Worm (Caenorhabditis elegans) whole organism, late embryonic: ENCODE measurements around the gene egl-9.

Source experiments
- C38D4.7 ChIP-seq: fragments of 200-800 bp; sonication (Bioruptor generic); optimal IDR thresholded peaks from 2 replicates; lab custom pipeline; 2018; ENCODE audit warnings: mild to moderate bottlenecking, missing genetic modification characterization, moderate library complexity, missing compliant biosample characterization
- F13H6.1 ChIP-seq: sonication (generic microtip); optimal IDR thresholded peaks from 2 replicates; lab custom pipeline; 2016; ENCODE audit warnings: missing genetic modification characterization, missing compliant biosample characterization
- T23F11.4 ChIP-seq: fragments of 200-800 bp; sonication (Bioruptor generic); optimal IDR thresholded peaks from 2 replicates; lab custom pipeline; 2018; ENCODE audit warnings: mild to moderate bottlenecking, missing genetic modification characterization, missing compliant biosample characterization
- Y22D7AL.16 ChIP-seq: sonication (generic microtip); optimal IDR thresholded peaks from 2 replicates; lab custom pipeline; 2016; ENCODE audit warnings: missing genetic modification characterization, missing compliant biosample characterization
- ceh-14 ChIP-seq: sonication (generic microtip); optimal IDR thresholded peaks from 2 replicates; lab custom pipeline; 2016; ENCODE audit warnings: missing genotype, missing genetic modification characterization, missing compliant biosample characterization
- ceh-18 ChIP-seq: sonication (generic microtip); optimal IDR thresholded peaks from 2 replicates; lab custom pipeline; 2016; ENCODE audit warnings: missing genetic modification characterization, missing compliant biosample characterization
- ceh-19 ChIP-seq: fragments of 200-800 bp; sonication (Bioruptor generic); optimal IDR thresholded peaks from 2 replicates; lab custom pipeline; 2018; ENCODE audit warnings: mild to moderate bottlenecking, missing genetic modification characterization, missing compliant biosample characterization
- ceh-22 ChIP-seq: sonication (generic microtip); optimal IDR thresholded peaks from 2 replicates; lab custom pipeline; 2017; ENCODE audit warnings: missing biosample characterization, missing genetic modification characterization
- ceh-31 ChIP-seq: sonication (generic microtip); optimal IDR thresholded peaks from 2 replicates; lab custom pipeline; 2016; ENCODE audit warnings: missing genetic modification characterization, missing compliant biosample characterization
- ceh-34 ChIP-seq: sonication (generic microtip); optimal IDR thresholded peaks from 2 replicates; lab custom pipeline; 2016; ENCODE audit warnings: mild to moderate bottlenecking, missing genetic modification characterization, missing compliant biosample characterization
- ceh-45 ChIP-seq: fragments of 200-800 bp; sonication (Bioruptor generic); IDR thresholded peaks from 2 replicates; pipeline ENCODE4 v1.3.6; 2022; ENCODE audit warnings: missing genetic modification reagents, missing genetic modification characterization, missing compliant biosample characterization
- ceh-48 ChIP-seq: sonication (generic microtip); optimal IDR thresholded peaks from 2 replicates; lab custom pipeline; 2016; ENCODE audit warnings: missing genetic modification characterization, inconsistent platforms, missing compliant biosample characterization
- ceh-9 ChIP-seq: sonication (generic microtip); optimal IDR thresholded peaks from 2 replicates; lab custom pipeline; 2016; ENCODE audit warnings: mild to moderate bottlenecking, missing genetic modification characterization, inconsistent platforms, missing compliant biosample characterization
- dve-1 ChIP-seq: sonication (generic microtip); optimal IDR thresholded peaks from 2 replicates; lab custom pipeline; 2017; ENCODE audit warnings: antibody characterized with exemption, mild to moderate bottlenecking, missing genetic modification characterization, missing compliant biosample characterization
- ets-4 ChIP-seq: sonication (generic microtip); optimal IDR thresholded peaks from 2 replicates; lab custom pipeline; 2016; ENCODE audit warnings: missing genetic modification characterization, missing compliant biosample characterization
- eyg-1 ChIP-seq: sonication (generic microtip); optimal IDR thresholded peaks from 2 replicates; lab custom pipeline; 2016; ENCODE audit warnings: missing genotype, missing genetic modification characterization, missing compliant biosample characterization
- fax-1 ChIP-seq: sonication (generic microtip); optimal IDR thresholded peaks from 2 replicates; lab custom pipeline; 2016; ENCODE audit warnings: missing genotype, missing genetic modification characterization, missing compliant biosample characterization
- fkh-10 ChIP-seq: fragments of 150-350 bp; optimal IDR thresholded peaks from 2 replicates; lab custom pipeline; 2014; ENCODE audit warnings: missing biosample characterization, missing genetic modification reagents, missing genetic modification characterization
- hlh-13 ChIP-seq: fragments of 200-800 bp; sonication (Bioruptor generic); optimal IDR thresholded peaks from 2 replicates; lab custom pipeline; 2018; ENCODE audit warnings: mild to moderate bottlenecking, missing genetic modification characterization, missing compliant biosample characterization
- hlh-30 ChIP-seq: sonication (generic microtip); optimal IDR thresholded peaks from 2 replicates; lab custom pipeline; 2017; ENCODE audit warnings: antibody characterized with exemption, missing genetic modification characterization, missing compliant biosample characterization; ENCODE audit not compliant: insufficient read depth
- hlh-6 ChIP-seq: sonication (generic microtip); optimal IDR thresholded peaks from 2 replicates; lab custom pipeline; 2016; ENCODE audit warnings: missing genotype, missing genetic modification characterization, missing compliant biosample characterization
- lin-11 ChIP-seq: fragments of 200-800 bp; sonication (Bioruptor generic); optimal IDR thresholded peaks from 2 replicates; lab custom pipeline; 2018; ENCODE audit warnings: mild to moderate bottlenecking, missing genetic modification characterization, missing compliant biosample characterization
- nfya-1 ChIP-seq: sonication (generic microtip); optimal IDR thresholded peaks from 2 replicates; lab custom pipeline; 2017; ENCODE audit warnings: missing genetic modification characterization, mild to moderate bottlenecking, missing compliant biosample characterization, antibody characterized with exemption, moderate library complexity
- pax-1 ChIP-seq: fragments of 150-350 bp; optimal IDR thresholded peaks from 2 replicates; lab custom pipeline; 2014; ENCODE audit warnings: missing biosample characterization, missing genetic modification characterization
- pha-4 ChIP-seq: fragments of 150-350 bp; optimal IDR thresholded peaks from 2 replicates; lab custom pipeline; 2018; ENCODE audit warnings: missing biosample characterization, missing genetic modification reagents, missing genetic modification characterization
- pros-1 ChIP-seq: fragments of 150-350 bp; optimal IDR thresholded peaks from 2 replicates; lab custom pipeline; 2014; ENCODE audit warnings: missing biosample characterization, missing genetic modification reagents, missing genetic modification characterization
- ref-2 ChIP-seq: sonication (generic microtip); optimal IDR thresholded peaks from 2 replicates; lab custom pipeline; 2016; ENCODE audit warnings: missing genetic modification characterization, missing compliant biosample characterization
- rnt-1 ChIP-seq: sonication (generic microtip); optimal IDR thresholded peaks from 2 replicates; lab custom pipeline; 2016; ENCODE audit warnings: missing genetic modification characterization, missing compliant biosample characterization
- sox-2 ChIP-seq: fragments of 200-800 bp; sonication (Bioruptor generic); IDR thresholded peaks from 2 replicates; pipeline ENCODE4 v1.3.6; 2022; ENCODE audit warnings: missing genetic modification reagents, missing genetic modification characterization, missing compliant biosample characterization
- unc-3 ChIP-seq, 2 experiments: fragments of 200-800 bp in 1 of 2; sonication (Bioruptor generic) in 1 of 2; sonication (generic microtip) in 1 of 2; conservative IDR thresholded peaks in 1 of 2; optimal IDR thresholded peaks in 1 of 2; 2 replicates each; pipeline versions ENCODE4 v1.3.6 to Lab custom; 2016 to 2022; ENCODE audit warnings: missing compliant biosample characterization in 2 of 2, missing genetic modification characterization in 2 of 2, missing genetic modification reagents in 1 of 2
- unc-55 ChIP-seq: sonication (generic microtip); optimal IDR thresholded peaks from 2 replicates; lab custom pipeline; 2017; ENCODE audit warnings: missing biosample characterization, missing genetic modification reagents, missing genetic modification characterization
- zip-5 ChIP-seq: sonication (generic microtip); optimal IDR thresholded peaks from 2 replicates; lab custom pipeline; 2016; ENCODE audit warnings: missing genetic modification characterization, missing compliant biosample characterization

Gene egl-9

DNA sequence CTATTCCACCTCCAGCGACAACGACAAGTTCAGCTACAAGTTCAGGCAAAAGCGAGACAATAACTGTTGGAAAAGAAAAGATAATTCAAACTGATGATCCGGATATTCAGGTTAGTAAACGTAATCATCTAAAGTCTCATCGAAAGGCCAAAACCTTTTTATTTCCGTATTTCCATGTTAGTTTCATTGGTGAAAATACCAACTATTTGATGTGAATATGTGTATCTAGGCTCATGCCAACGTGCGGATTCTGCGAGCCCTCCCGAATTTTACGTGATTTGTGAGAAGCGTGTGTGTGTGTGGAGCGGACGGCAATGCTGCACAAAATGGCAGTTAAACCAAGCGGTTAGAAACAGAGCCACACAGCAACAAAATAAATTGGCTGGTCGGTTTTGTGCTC, 2.7 kb downstream of the egl-9 start:
- no peak for TF ChIP-seq fax-1 (tag; lab: Kevin White, UChicago)
- TF ChIP-seq rnt-1 (tag; lab: Kevin White, UChicago) = no peak
- no peak for TF ChIP-seq C38D4.7 (GFP tag; lab: Kevin White, UChicago)
- TF ChIP-seq Y22D7AL.16 (tag; lab: Kevin White, UChicago) = no peak
- no peak for TF ChIP-seq pax-1 (tag; lab: Kevin White, UChicago)
- no peak for TF ChIP-seq hlh-13 (GFP tag; lab: Kevin White, UChicago)
- TF ChIP-seq unc-3 (GFP tag; conservative IDR thresholded peaks at IDR 0.05; lab: Robert Waterston, UW) = no peak
- TF ChIP-seq unc-3 (tag; optimal IDR thresholded peaks at IDR 0.05; lab: Kevin White, UChicago) = no peak
- TF ChIP-seq T23F11.4 (GFP tag; lab: Kevin White, UChicago) = no peak
- TF ChIP-seq ceh-22 (tag; lab: Kevin White, UChicago) = no peak
- no peak for TF ChIP-seq ceh-45
- TF ChIP-seq F13H6.1 (tag; lab: Kevin White, UChicago) = no peak

ce11 chrV:10472901-10473774, 4.8 kb downstream of the egl-9 start:
- no peak for TF ChIP-seq ceh-18 (tag; lab: Kevin White, UChicago)
- TF ChIP-seq sox-2 (GFP tag; lab: Robert Waterston, UW) = no peak
- no peak for TF ChIP-seq ref-2 (tag; lab: Kevin White, UChicago)
- no peak for TF ChIP-seq Y22D7AL.16 (tag; lab: Kevin White, UChicago)
- no peak for TF ChIP-seq ceh-19
- TF ChIP-seq pha-4 (tag; lab: Kevin White, UChicago) = no peak
- TF ChIP-seq ceh-34 (tag; lab: Kevin White, UChicago) = no peak
- TF ChIP-seq, all 69 proteins: peak for 0

DNA sequence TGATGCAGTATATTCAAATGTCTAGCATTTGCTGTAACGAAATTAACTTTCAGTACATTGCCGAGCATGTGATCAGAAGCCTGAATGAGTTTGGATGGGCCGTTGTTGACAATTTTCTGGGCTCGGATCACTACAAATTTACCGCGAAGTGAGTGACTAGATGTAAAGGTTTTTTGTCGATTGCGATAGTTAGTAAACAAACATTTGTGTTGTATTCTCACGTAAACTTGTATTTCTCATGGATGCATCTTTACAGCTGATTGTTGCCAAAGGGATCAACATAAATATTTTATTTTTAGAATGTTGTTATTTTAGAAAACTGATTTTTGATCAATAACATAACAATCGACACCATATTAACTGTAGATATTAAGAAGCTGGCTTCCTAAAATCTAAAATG, 5.7 kb downstream of the egl-9 start:
- no peak for TF ChIP-seq ceh-9 (tag; lab: Kevin White, UChicago)
- no peak for TF ChIP-seq hlh-30 (tag; lab: Kevin White, UChicago)
- TF ChIP-seq fkh-10 = no peak
- TF ChIP-seq ceh-48 (tag; lab: Kevin White, UChicago) = no peak
- TF ChIP-seq ceh-34 (tag; lab: Kevin White, UChicago) = no peak
- TF ChIP-seq sox-2 (GFP tag; lab: Robert Waterston, UW) = no peak
- TF ChIP-seq ets-4 (tag; lab: Kevin White, UChicago) = no peak
- no peak for TF ChIP-seq fax-1 (tag; lab: Kevin White, UChicago)
- no peak for TF ChIP-seq hlh-6 (tag; lab: Kevin White, UChicago)
- no peak for TF ChIP-seq lin-11 (tag; lab: Kevin White, UChicago)
- no peak for TF ChIP-seq zip-5 (tag; lab: Kevin White, UChicago)
- TF ChIP-seq ceh-31 = no peak
- TF ChIP-seq pros-1 (tag; lab: Kevin White, UChicago) = no peak
- TF ChIP-seq nfya-1 = no peak
- no peak for TF ChIP-seq Y22D7AL.16 (tag; lab: Kevin White, UChicago)
- TF ChIP-seq dve-1 (tag; lab: Kevin White, UChicago) = no peak
- TF ChIP-seq pax-1 (tag; lab: Kevin White, UChicago) = no peak
- TF ChIP-seq ceh-45 = no peak
- TF ChIP-seq unc-55 (GFP tag; lab: Kevin White, UChicago) = no peak
- no peak for TF ChIP-seq eyg-1 (tag; lab: Kevin White, UChicago)

DNA sequence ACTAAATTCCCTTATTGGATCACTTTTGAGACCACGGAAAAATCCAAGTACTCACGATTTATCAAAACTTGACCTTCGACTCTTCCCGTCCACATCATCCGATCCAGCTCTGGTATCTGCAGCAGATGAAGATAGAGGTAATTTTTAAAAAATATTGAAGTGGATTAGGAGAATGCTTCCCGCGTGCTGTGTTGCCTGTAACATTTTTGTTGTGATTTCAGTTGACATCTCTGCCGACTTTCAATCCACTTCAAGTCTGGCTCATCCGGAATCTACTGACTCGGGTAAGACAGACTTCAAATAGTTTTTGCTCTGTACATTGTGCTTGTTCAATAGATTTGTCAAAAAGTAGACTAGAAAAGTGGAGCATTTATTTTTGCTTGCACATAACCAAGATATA, 7.1 kb downstream of the egl-9 start:
- no peak for TF ChIP-seq ceh-14 (tag; lab: Kevin White, UChicago)
- TF ChIP-seq zip-5 (tag; lab: Kevin White, UChicago) = no peak
